Worm (Caenorhabditis elegans) whole organism, early embryonic: ENCODE results near the gene cul-2.

ENCODE experiments used
- B0310.2 ChIP-seq: sonication (generic microtip); optimal IDR thresholded peaks from 2 replicates; lab custom pipeline; 2016; ENCODE audit warnings: mild to moderate bottlenecking, missing genetic modification characterization, missing compliant biosample characterization
- F13C5.2 ChIP-seq: sonication (generic microtip); optimal IDR thresholded peaks from 2 replicates; lab custom pipeline; 2017; ENCODE audit warnings: mild to moderate bottlenecking, missing genetic modification characterization, inconsistent platforms, missing compliant biosample characterization
- aly-1 ChIP-seq: sonication (generic microtip); optimal IDR thresholded peaks from 2 replicates; lab custom pipeline; 2016; ENCODE audit warnings: missing genetic modification characterization, missing compliant biosample characterization
- ama-1 ChIP-seq: fragments of 150-350 bp; optimal IDR thresholded peaks from 2 replicates; lab custom pipeline; 2014
- ceh-13 ChIP-seq: fragments of 200-800 bp; sonication (Bioruptor generic); optimal IDR thresholded peaks from 2 replicates; lab custom pipeline; 2018; ENCODE audit warnings: mild to moderate bottlenecking, missing genetic modification characterization, missing compliant biosample characterization
- ceh-36 ChIP-seq: sonication (generic microtip); optimal IDR thresholded peaks from 2 replicates; lab custom pipeline; 2016; ENCODE audit warnings: missing genetic modification characterization, inconsistent platforms, missing compliant biosample characterization
- ets-7 ChIP-seq: sonication (generic microtip); optimal IDR thresholded peaks from 2 replicates; lab custom pipeline; 2016; ENCODE audit warnings: missing genotype, missing genetic modification characterization, missing compliant biosample characterization
- flt-1 ChIP-seq: fragments of 200-800 bp; sonication (Bioruptor generic); IDR thresholded peaks from 2 replicates; pipeline ENCODE4 v1.3.6; 2022; ENCODE audit warnings: missing genetic modification characterization, missing compliant biosample characterization
- hmbx-1 ChIP-seq: sonication (generic microtip); optimal IDR thresholded peaks from 2 replicates; lab custom pipeline; 2016; ENCODE audit warnings: mild to moderate bottlenecking, missing genetic modification characterization, missing compliant biosample characterization
- hmg-4 ChIP-seq: fragments of 200-800 bp; sonication (Bioruptor generic); optimal IDR thresholded peaks from 2 replicates; lab custom pipeline; 2018; ENCODE audit warnings: mild to moderate bottlenecking, missing genetic modification characterization, missing compliant biosample characterization
- hnd-1 ChIP-seq: sonication (generic microtip); optimal IDR thresholded peaks from 2 replicates; lab custom pipeline; 2016; ENCODE audit warnings: missing genetic modification characterization, missing compliant biosample characterization
- pes-1 ChIP-seq: fragments of 200-800 bp; sonication (Bioruptor generic); IDR thresholded peaks from 2 replicates; pipeline ENCODE4 v1.3.6; 2022; ENCODE audit warnings: missing genetic modification reagents, missing genetic modification characterization, missing compliant biosample characterization
- scrt-1 ChIP-seq: fragments of 200-800 bp; sonication (Bioruptor generic); IDR thresholded peaks from 2 replicates; pipeline ENCODE4 v1.3.6; 2022; ENCODE audit warnings: missing genetic modification characterization, missing compliant biosample characterization
- sea-1 ChIP-seq: fragments of 200-800 bp; sonication (Bioruptor generic); conservative IDR thresholded peaks from 2 replicates; pipeline ENCODE4 v1.3.6; 2022; ENCODE audit warnings: missing genetic modification characterization, missing compliant biosample characterization
- tbx-11 ChIP-seq: fragments of 200-800 bp; sonication (Bioruptor generic); IDR thresholded peaks from 2 replicates; pipeline ENCODE4 v1.3.6; 2022; ENCODE audit warnings: missing genetic modification characterization, missing compliant biosample characterization
- tbx-37 ChIP-seq: fragments of 200-800 bp; sonication (Bioruptor generic); conservative IDR thresholded peaks from 2 replicates; pipeline ENCODE4 v1.3.6; 2022; ENCODE audit warnings: missing genetic modification reagents, missing genetic modification characterization, missing compliant biosample characterization
- tra-4 ChIP-seq: sonication (generic microtip); optimal IDR thresholded peaks from 2 replicates; lab custom pipeline; 2017; ENCODE audit warnings: missing genetic modification characterization, missing compliant biosample characterization

The cul-2 gene

ce11 chrIII:13687211-13687610, at the start of gene cul-2:
Gene cul-2, plus strand, starts transcription at chrIII:13687269.
- no peak for TF ChIP-seq aly-1 (tag; lab: Kevin White, UChicago)
- TF ChIP-seq tbx-37, result no peak
- TF ChIP-seq tra-4, result no peak
- TF ChIP-seq hmbx-1 (tag; lab: Kevin White, UChicago), result no peak
- no peak for TF ChIP-seq F13C5.2
- TF ChIP-seq scrt-1 (GFP tag; lab: Robert Waterston, UW), result no peak
- no peak for TF ChIP-seq ama-1 (lab: Kevin White, UChicago)
- TF ChIP-seq ets-7 (tag; lab: Kevin White, UChicago), result no peak
- TF ChIP-seq sea-1 (GFP tag; lab: Robert Waterston, UW), result no peak
- TF ChIP-seq tbx-11 (GFP tag; lab: Robert Waterston, UW), result no peak
- TF ChIP-seq ceh-13 (GFP tag; lab: Kevin White, UChicago), result no peak
- no peak for TF ChIP-seq B0310.2
- TF ChIP-seq flt-1 (GFP tag; lab: Robert Waterston, UW), result no peak
- TF ChIP-seq pes-1, result no peak

DNA sequence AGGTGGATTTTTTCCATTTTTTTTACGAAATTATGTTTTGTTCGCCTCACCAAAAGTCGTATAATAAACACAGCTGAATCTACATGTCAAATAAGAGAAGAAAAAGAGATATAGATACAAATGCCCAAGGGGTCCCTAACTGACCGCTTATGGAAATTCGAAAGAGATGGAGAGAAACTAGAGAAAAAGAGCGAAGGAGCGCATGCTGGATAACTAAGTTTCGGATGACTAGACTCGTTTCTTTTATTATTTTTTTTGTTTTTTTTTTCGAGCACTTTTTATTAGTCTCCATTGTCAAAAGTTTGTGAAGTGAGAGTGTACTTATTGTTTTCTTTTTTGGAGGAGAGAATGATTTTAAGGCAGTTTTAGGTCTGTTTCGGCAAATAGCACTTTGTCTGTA, 49.4 kb upstream of the cul-2 start:
- no peak for TF ChIP-seq ama-1 (lab: Kevin White, UChicago)
- no peak for TF ChIP-seq aly-1 (tag; lab: Kevin White, UChicago)
- TF ChIP-seq tra-4, result no peak
- TF ChIP-seq tbx-11 (GFP tag; lab: Robert Waterston, UW), result no peak
- TF ChIP-seq scrt-1 (GFP tag; lab: Robert Waterston, UW), result no peak
- TF ChIP-seq B0310.2, result no peak
- no peak for TF ChIP-seq hmg-4 (GFP tag; lab: Kevin White, UChicago)
- TF ChIP-seq ets-7 (tag; lab: Kevin White, UChicago), result no peak
- TF ChIP-seq hnd-1 (tag; lab: Kevin White, UChicago), result no peak
- no peak for TF ChIP-seq F13C5.2
- no peak for TF ChIP-seq ceh-13 (GFP tag; lab: Kevin White, UChicago)
- no peak for TF ChIP-seq ceh-36 (tag; lab: Kevin White, UChicago)
- TF ChIP-seq pes-1, result no peak
- no peak for TF ChIP-seq flt-1 (GFP tag; lab: Robert Waterston, UW)
- no peak for TF ChIP-seq tbx-37
- no peak for TF ChIP-seq sea-1 (GFP tag; lab: Robert Waterston, UW)
- TF ChIP-seq hmbx-1 (tag; lab: Kevin White, UChicago), result no peak

ce11 chrIII:13640003-13640499, 47.0 kb upstream of the cul-2 start:
- TF ChIP-seq scrt-1 (GFP tag; lab: Robert Waterston, UW) (no peak), B0310.2 (no peak), aly-1 (tag; lab: Kevin White, UChicago) (no peak), tra-4 (no peak), ceh-13 (GFP tag; lab: Kevin White, UChicago) (no peak), ceh-36 (tag; lab: Kevin White, UChicago) (no peak), pes-1 (no peak), hnd-1 (tag; lab: Kevin White, UChicago) (no peak), hmbx-1 (tag; lab: Kevin White, UChicago) (no peak), ets-7 (tag; lab: Kevin White, UChicago) (no peak), flt-1 (GFP tag; lab: Robert Waterston, UW) (no peak), sea-1 (GFP tag; lab: Robert Waterston, UW) (no peak)

ce11 chrIII:13640869-13641268, 46.2 kb upstream of the cul-2 start:
- TF ChIP-seq tra-4, result no peak
- TF ChIP-seq tbx-11 (GFP tag; lab: Robert Waterston, UW), result no peak
- TF ChIP-seq B0310.2, result no peak
- no peak for TF ChIP-seq ceh-13 (GFP tag; lab: Kevin White, UChicago)
- no peak for TF ChIP-seq F13C5.2
- TF ChIP-seq hmbx-1 (tag; lab: Kevin White, UChicago), result no peak

ce11 chrIII:13641588-13641987, 45.5 kb upstream of the cul-2 start, which contains the start of gene acbp-5:
Gene acbp-5, minus strand, starts transcription at chrIII:13641688.
- TF ChIP-seq F13C5.2, result no peak

ce11 chrIII:13642227-13642626, 44.8 kb upstream of the cul-2 start, which contains the start of gene T12D8.10:
Gene T12D8.10, minus strand, starts transcription at chrIII:13642327.
- no peak for TF ChIP-seq hnd-1 (tag; lab: Kevin White, UChicago)
- no peak for TF ChIP-seq ceh-36 (tag; lab: Kevin White, UChicago)
- no peak for TF ChIP-seq tbx-37
- TF ChIP-seq hmg-4 (GFP tag; lab: Kevin White, UChicago), result no peak
- no peak for TF ChIP-seq ceh-13 (GFP tag; lab: Kevin White, UChicago)
- no peak for TF ChIP-seq aly-1 (tag; lab: Kevin White, UChicago)
- TF ChIP-seq flt-1 (GFP tag; lab: Robert Waterston, UW), result no peak
- no peak for TF ChIP-seq ama-1 (lab: Kevin White, UChicago)
- no peak for TF ChIP-seq tra-4

ce11 chrIII:13642776-13643175, 44.3 kb upstream of the cul-2 start:
- TF ChIP-seq ceh-13 (GFP tag; lab: Kevin White, UChicago), result no peak
- no peak for TF ChIP-seq scrt-1 (GFP tag; lab: Robert Waterston, UW)
- no peak for TF ChIP-seq hmg-4 (GFP tag; lab: Kevin White, UChicago)
- no peak for TF ChIP-seq ets-7 (tag; lab: Kevin White, UChicago)
- no peak for TF ChIP-seq hmbx-1 (tag; lab: Kevin White, UChicago)
- TF ChIP-seq flt-1 (GFP tag; lab: Robert Waterston, UW), result no peak
- no peak for TF ChIP-seq ama-1 (lab: Kevin White, UChicago)
- TF ChIP-seq ceh-36 (tag; lab: Kevin White, UChicago), result no peak
- TF ChIP-seq tbx-11 (GFP tag; lab: Robert Waterston, UW), result no peak
- TF ChIP-seq aly-1 (tag; lab: Kevin White, UChicago), result no peak
- TF ChIP-seq pes-1, result no peak
- TF ChIP-seq B0310.2, result no peak
- TF ChIP-seq tra-4, result no peak
- TF ChIP-seq F13C5.2, result no peak

ce11 chrIII:13643534-13643933, 43.5 kb upstream of the cul-2 start, which contains the start of the genes drr-2 and set-16:
Gene drr-2, minus strand, starts transcription at chrIII:13643570.
Gene set-16, plus strand, starts transcription at chrIII:13643916.
- peak; percentile 34 for TF ChIP-seq ets-7 (tag; lab: Kevin White, UChicago)
- TF ChIP-seq tbx-37, result peak; percentile 20; the same call in 1 of the 2 replicates
- TF ChIP-seq hnd-1 (tag; lab: Kevin White, UChicago), result no peak
- TF ChIP-seq tbx-11 (GFP tag; lab: Robert Waterston, UW), result no peak
- peak; percentile 50 for TF ChIP-seq flt-1 (GFP tag; lab: Robert Waterston, UW)
- TF ChIP-seq tra-4, result peak; percentile 34
- TF ChIP-seq ama-1 (lab: Kevin White, UChicago), result no peak
- peak; percentile 82 for TF ChIP-seq hmg-4 (GFP tag; lab: Kevin White, UChicago)
- peak; percentile 51 for TF ChIP-seq ceh-36 (tag; lab: Kevin White, UChicago)
- no peak for TF ChIP-seq hmbx-1 (tag; lab: Kevin White, UChicago)
- TF ChIP-seq F13C5.2, result peak; percentile 90
- TF ChIP-seq pes-1, result peak; percentile 54; the same call in 1 of the 2 replicates
- peak; percentile 67; the same call in 1 of the 2 replicates for TF ChIP-seq sea-1 (GFP tag; lab: Robert Waterston, UW)
